Worm (Caenorhabditis elegans): ENCODE results near the gene F02H6.2.

Gene F02H6.2

ce11 chrIV:14238976-14239375 is 42.7 kb downstream of the F02H6.2 start, which contains the start of gene Y64G10A.1:
TSS of gene Y64G10A.1 (minus strand) at chrIV:14239076.
- TF ChIP-seq che-1 (tag; optimal IDR thresholded peaks at IDR 0.05), result no peak
- no peak for TF ChIP-seq sox-2 (GFP tag; IDR thresholded peaks at IDR 0.05)
- no peak for TF ChIP-seq zip-5 (tag; optimal IDR thresholded peaks at IDR 0.05)
- TF ChIP-seq ceh-48 (tag; optimal IDR thresholded peaks at IDR 0.05), result no peak
- no peak for TF ChIP-seq ahr-1 (tag; optimal IDR thresholded peaks at IDR 0.05)
- TF ChIP-seq npax-4 (tag; optimal IDR thresholded peaks at IDR 0.05), result no peak
- TF ChIP-seq hlh-13 (GFP tag; optimal IDR thresholded peaks at IDR 0.05), result no peak
- TF ChIP-seq nhr-11 (tag; optimal IDR thresholded peaks at IDR 0.05), result no peak
- no peak for TF ChIP-seq hlh-30 (tag; optimal IDR thresholded peaks at IDR 0.05; ENCODE audit: insufficient read depth)

DNA sequence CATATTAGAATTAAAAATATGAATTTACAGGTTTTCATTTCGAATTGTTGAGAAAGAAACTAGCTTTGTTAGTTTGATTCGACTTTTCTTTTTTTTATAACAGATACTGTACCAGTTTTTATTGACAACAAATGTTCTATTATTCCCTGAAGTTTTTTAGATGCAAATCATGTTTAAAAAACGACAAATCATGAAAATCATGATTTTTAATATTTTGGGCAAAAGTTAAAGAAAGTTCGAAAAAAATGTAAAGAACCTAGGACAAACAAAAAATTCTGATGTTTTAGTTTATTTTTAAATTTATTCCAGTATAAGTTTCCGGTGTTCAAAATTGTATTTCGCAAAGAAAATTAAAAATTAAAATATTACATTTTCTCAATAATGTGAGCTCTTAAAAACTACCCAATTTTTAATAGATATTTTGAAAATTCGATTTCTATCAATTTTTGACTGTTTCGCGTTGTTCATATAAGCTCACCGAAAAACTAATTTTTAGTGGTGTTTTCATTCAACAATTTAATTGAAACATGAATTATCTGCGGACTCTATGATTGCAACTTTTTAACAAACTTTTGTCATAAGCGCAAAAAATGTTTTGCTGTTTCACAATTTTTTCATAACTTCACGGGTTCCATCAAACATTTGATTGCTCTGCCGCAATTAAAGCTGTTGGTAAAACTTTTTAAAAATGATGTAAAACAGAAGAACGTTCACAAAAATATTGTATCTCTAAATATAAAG is 45.3 kb downstream of the F02H6.2 start, which contains the start of gene Y64G10A.10:
Gene Y64G10A.10 (minus strand): TSS at position 51 of the 741 bp plus-strand sequence.
- TF ChIP-seq ceh-2 (tag; optimal IDR thresholded peaks at IDR 0.05) (no peak), ceh-48 (tag; optimal IDR thresholded peaks at IDR 0.05) (no peak), eyg-1 (tag; optimal IDR thresholded peaks at IDR 0.05) (no peak), ceh-24 (tag; optimal IDR thresholded peaks at IDR 0.05) (no peak), ceh-6 (GFP tag; optimal IDR thresholded peaks at IDR 0.05) (no peak), pha-4 (tag; optimal IDR thresholded peaks at IDR 0.05) (no peak), fkh-6 (tag; optimal IDR thresholded peaks at IDR 0.05) (no peak), T23F11.4 (GFP tag; optimal IDR thresholded peaks at IDR 0.05) (no peak), ets-4 (tag; optimal IDR thresholded peaks at IDR 0.05) (no peak), unc-42 (tag; optimal IDR thresholded peaks at IDR 0.05) (no peak), fax-1 (tag; optimal IDR thresholded peaks at IDR 0.05) (no peak), ttx-3 (tag; optimal IDR thresholded peaks at IDR 0.05) (no peak), mec-3 (tag; optimal IDR thresholded peaks at IDR 0.05; ENCODE audit: borderline replicate concordance) (no peak), madf-2 (tag; optimal IDR thresholded peaks at IDR 0.05) (no peak), ceh-9 (tag; optimal IDR thresholded peaks at IDR 0.05) (no peak)

DNA sequence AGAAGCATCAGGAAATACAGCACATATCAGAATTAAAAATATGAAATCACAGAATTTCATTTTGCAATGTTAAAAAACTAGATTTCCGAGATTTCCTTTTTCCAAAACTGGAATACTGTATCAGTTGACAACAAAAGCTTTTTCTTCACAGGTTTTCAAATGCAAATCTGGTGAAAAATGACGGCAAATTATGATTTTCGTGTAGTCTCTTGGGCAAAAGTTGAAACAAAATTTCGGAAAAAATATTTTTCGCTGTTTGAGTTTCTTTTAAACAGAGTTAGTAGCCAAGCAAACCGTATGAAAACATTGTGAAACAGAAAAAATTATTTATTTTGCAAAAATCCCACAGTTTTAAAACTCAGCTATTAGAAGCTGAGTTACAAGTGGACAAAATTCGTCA is 48.1 kb downstream of the F02H6.2 start, which contains the start of gene Y64G10A.2:
Gene Y64G10A.2 (minus strand): TSS at position 101 of the 400 bp plus-strand sequence.
- TF ChIP-seq nfya-1 (tag; optimal IDR thresholded peaks at IDR 0.05), result no peak
- TF ChIP-seq tbx-7 (tag; optimal IDR thresholded peaks at IDR 0.05), result no peak
- TF ChIP-seq lim-6 (tag; optimal IDR thresholded peaks at IDR 0.05), result no peak
- TF ChIP-seq hlh-8 (tag; optimal IDR thresholded peaks at IDR 0.05), result no peak
- TF ChIP-seq ama-1 (optimal IDR thresholded peaks at IDR 0.05), result no peak
- TF ChIP-seq T23F11.4 (GFP tag; optimal IDR thresholded peaks at IDR 0.05), result no peak
- TF ChIP-seq K02D7.2 (tag; optimal IDR thresholded peaks at IDR 0.05), result no peak
- no peak for TF ChIP-seq mec-3 (tag; optimal IDR thresholded peaks at IDR 0.05; ENCODE audit: borderline replicate concordance)
- TF ChIP-seq dmd-4 (tag; optimal IDR thresholded peaks at IDR 0.05; ENCODE audit: borderline replicate concordance), result no peak
- no peak for TF ChIP-seq ceh-6 (GFP tag; optimal IDR thresholded peaks at IDR 0.05)
- TF ChIP-seq C08G9.2 (tag; optimal IDR thresholded peaks at IDR 0.05), result no peak
- TF ChIP-seq ztf-16 (tag; optimal IDR thresholded peaks at IDR 0.05), result no peak
- no peak for TF ChIP-seq che-1 (tag; optimal IDR thresholded peaks at IDR 0.05)
- no peak for TF ChIP-seq gmeb-2 (tag; optimal IDR thresholded peaks at IDR 0.05)
- TF ChIP-seq ceh-48 (tag; optimal IDR thresholded peaks at IDR 0.05), result no peak
- TF ChIP-seq zip-5 (tag; optimal IDR thresholded peaks at IDR 0.05), result no peak
